Fruit fly (Drosophila melanogaster) whole organism, embryonic: ENCODE results near the gene Sld5.
A peak's percentile ranks its signal among the peaks of the same experiment; 100 is the strongest.

Source experiments
- Abd-B ChIP-seq: fragments of 200-800 bp; sonication (Bioruptor generic); optimal IDR thresholded peaks from 2 replicates; lab custom pipeline; 2018; ENCODE audit warnings: missing biosample characterization, mild to moderate bottlenecking, missing genetic modification characterization, moderate library complexity
- BtbVII ChIP-seq: fragments of 200-800 bp; sonication (Bioruptor generic); optimal IDR thresholded peaks from 3 replicates; lab custom pipeline; 2017; ENCODE audit warnings: missing biosample characterization, mild to moderate bottlenecking, missing genetic modification characterization
- CG1832 ChIP-seq: fragments of 200-800 bp; sonication (Bioruptor generic); optimal IDR thresholded peaks from 2 replicates; lab custom pipeline; 2017; ENCODE audit warnings: missing biosample characterization, mild to moderate bottlenecking, missing genetic modification characterization, inconsistent platforms
- CG33557 ChIP-seq: fragments of 200-800 bp; sonication (Bioruptor generic); optimal IDR thresholded peaks from 2 replicates; lab custom pipeline; 2019; ENCODE audit warnings: missing biosample characterization, mild to moderate bottlenecking, missing genetic modification characterization, moderate library complexity
- CG4360 ChIP-seq: fragments of 200-800 bp; sonication (Bioruptor generic); IDR thresholded peaks from 2 replicates; pipeline ENCODE4 v1.3.6; 2022; ENCODE audit warnings: missing biosample characterization, missing genetic modification characterization
- CG7745 ChIP-seq: fragments of 200-800 bp; sonication (Bioruptor generic); optimal IDR thresholded peaks from 2 replicates; lab custom pipeline; 2018; ENCODE audit warnings: missing biosample characterization, mild to moderate bottlenecking, missing genetic modification characterization, moderate library complexity
- CG8281 ChIP-seq: fragments of 200-800 bp; sonication (Bioruptor generic); optimal IDR thresholded peaks from 2 replicates; lab custom pipeline; 2018; ENCODE audit warnings: missing biosample characterization, mild to moderate bottlenecking, missing genetic modification characterization, moderate library complexity
- CG8388 ChIP-seq: fragments of 200-800 bp; sonication (Bioruptor generic); optimal IDR thresholded peaks from 2 replicates; lab custom pipeline; 2019; ENCODE audit warnings: missing biosample characterization, mild to moderate bottlenecking, missing genetic modification characterization, moderate library complexity
- D ChIP-seq, 2 experiments: fragments of 200-800 bp in 1 of 2; fragments of >200 bp in 1 of 2; sonication (Bioruptor generic) in 1 of 2; optimal IDR thresholded peaks; 2 replicates in 1 of 2; 3 replicates in 1 of 2; lab custom pipeline; 2017; ENCODE audit warnings: mild to moderate bottlenecking in 1 of 2, missing biosample characterization in 1 of 2, missing genetic modification characterization in 1 of 2, missing genetic modification reagents in 1 of 2
- D19A ChIP-seq: fragments of 200-800 bp; optimal IDR thresholded peaks from 3 replicates; lab custom pipeline; 2019; ENCODE audit warnings: missing biosample characterization, mild to moderate bottlenecking, missing genetic modification characterization, moderate library complexity
- Deaf1 ChIP-seq: fragments of 200-800 bp; optimal IDR thresholded peaks from 3 replicates; lab custom pipeline; 2019; ENCODE audit warnings: missing biosample characterization, mild to moderate bottlenecking, missing genetic modification characterization, moderate library complexity
- Ets65A ChIP-seq: fragments of 200-800 bp; sonication (Bioruptor generic); peaks from one replicate; lab custom pipeline; 2016; ENCODE audit warnings: missing biosample characterization, missing genetic modification characterization
- HLHmδ ChIP-seq: fragments of 200-800 bp; sonication (Bioruptor generic); optimal IDR thresholded peaks from 2 replicates; lab custom pipeline; 2018; ENCODE audit warnings: missing biosample characterization, mild to moderate bottlenecking, missing genetic modification characterization, moderate library complexity
- Kr ChIP-seq: fragments of 200-800 bp; sonication (Bioruptor generic); optimal IDR thresholded peaks from 2 replicates; lab custom pipeline; 2017; ENCODE audit warnings: missing biosample characterization, mild to moderate bottlenecking, missing genetic modification characterization
- Mes4 ChIP-seq: fragments of 200-800 bp; sonication (Bioruptor generic); optimal IDR thresholded peaks from 2 replicates; lab custom pipeline; 2016; ENCODE audit warnings: missing biosample characterization, missing genetic modification characterization
- Mrtf ChIP-seq: fragments of 200-800 bp; sonication (Bioruptor generic); IDR thresholded peaks from 3 replicates; pipeline ENCODE4 v1.3.6; 2022; ENCODE audit warnings: missing biosample characterization, missing genetic modification characterization
- Opbp ChIP-seq: fragments of 200-800 bp; sonication (Bioruptor generic); IDR thresholded peaks from 3 replicates; pipeline ENCODE4 v1.3.6; 2022; ENCODE audit warnings: missing biosample characterization, missing genetic modification characterization; ENCODE audit not compliant: partially characterized antibody
- Spps ChIP-seq: fragments of 200-800 bp; sonication (Bioruptor generic); optimal IDR thresholded peaks from 2 replicates; lab custom pipeline; 2018; ENCODE audit warnings: missing biosample characterization, mild to moderate bottlenecking, missing genetic modification characterization
- Stat92E ChIP-seq, 3 experiments: fragments of >200 bp in 2 of 3; fragments of 200-800 bp in 1 of 3; sonication (Bioruptor generic) in 1 of 3; optimal IDR thresholded peaks; 2 replicates each; lab custom pipeline; 2017 to 2019; ENCODE audit warnings: missing biosample characterization in 3 of 3, missing genetic modification characterization in 3 of 3, mild to moderate bottlenecking in 1 of 3, moderate library complexity in 1 of 3
- abd-A ChIP-seq: fragments of 200-800 bp; sonication (Bioruptor generic); optimal IDR thresholded peaks from 3 replicates; lab custom pipeline; 2019; ENCODE audit warnings: missing biosample characterization, mild to moderate bottlenecking, missing genetic modification characterization, moderate library complexity
- ac ChIP-seq: fragments of 200-800 bp; sonication (Bioruptor generic); optimal IDR thresholded peaks from 3 replicates; lab custom pipeline; 2017; ENCODE audit warnings: missing biosample characterization, mild to moderate bottlenecking, missing genetic modification characterization
- da ChIP-seq: fragments of 200-800 bp; sonication (Bioruptor generic); optimal IDR thresholded peaks from 2 replicates; lab custom pipeline; 2016; ENCODE audit warnings: missing biosample characterization, missing genetic modification characterization
- dysf ChIP-seq: fragments of 200-800 bp; sonication (Bioruptor generic); IDR thresholded peaks from 3 replicates; pipeline ENCODE4 v1.3.6; 2022; ENCODE audit warnings: missing biosample characterization, missing genetic modification characterization
- ewg ChIP-seq: fragments of 200-800 bp; sonication (Bioruptor generic); optimal IDR thresholded peaks from 3 replicates; lab custom pipeline; 2017; ENCODE audit warnings: mild to moderate bottlenecking, missing biosample characterization, missing genetic modification reagents, missing genetic modification characterization
- grau ChIP-seq: fragments of 200-800 bp; optimal IDR thresholded peaks from 3 replicates; lab custom pipeline; 2019; ENCODE audit warnings: missing biosample characterization, mild to moderate bottlenecking, missing genetic modification characterization, moderate library complexity
- gsb-n ChIP-seq: fragments of 200-800 bp; sonication (Bioruptor generic); optimal IDR thresholded peaks from 3 replicates; lab custom pipeline; 2018; ENCODE audit warnings: missing biosample characterization, mild to moderate bottlenecking, missing genetic modification characterization
- insv ChIP-seq, 2 experiments: fragments of 200-800 bp; sonication (Bioruptor generic); optimal IDR thresholded peaks; 3 replicates each; lab custom pipeline; 2016 to 2018; ENCODE audit warnings: missing biosample characterization in 2 of 2, missing genetic modification characterization in 2 of 2
- kni ChIP-seq: fragments of 200-800 bp; sonication (Bioruptor generic); optimal IDR thresholded peaks from 3 replicates; lab custom pipeline; 2017; ENCODE audit warnings: mild to moderate bottlenecking, missing biosample characterization, missing genetic modification reagents, missing genetic modification characterization
- lov ChIP-seq, 2 experiments: fragments of 200-800 bp in 1 of 2; fragments of >200 bp in 1 of 2; sonication (Bioruptor generic) in 1 of 2; IDR thresholded peaks in 1 of 2; optimal IDR thresholded peaks in 1 of 2; 2 replicates in 1 of 2; 3 replicates in 1 of 2; pipeline versions ENCODE4 v1.3.6 to Lab custom; 2017 to 2022; ENCODE audit warnings: missing biosample characterization in 1 of 2, missing genetic modification characterization in 1 of 2
- nerfin-1 ChIP-seq: fragments of 200-800 bp; sonication (Bioruptor generic); optimal IDR thresholded peaks from 3 replicates; lab custom pipeline; 2019; ENCODE audit warnings: missing biosample characterization, mild to moderate bottlenecking, missing genetic modification characterization, moderate library complexity
- pros ChIP-seq: fragments of 200-800 bp; sonication (Bioruptor generic); optimal IDR thresholded peaks from 3 replicates; lab custom pipeline; 2019; ENCODE audit warnings: missing biosample characterization, mild to moderate bottlenecking, missing genetic modification characterization, moderate library complexity
- sc ChIP-seq, 3 experiments: fragments of >200 bp in 2 of 3; fragments of 200-800 bp in 1 of 3; sonication (Bioruptor generic) in 1 of 3; optimal IDR thresholded peaks; 2 replicates in 2 of 3; 3 replicates in 1 of 3; lab custom pipeline; 2017; ENCODE audit warnings: mild to moderate bottlenecking in 1 of 3, missing biosample characterization in 1 of 3, missing genetic modification characterization in 1 of 3, missing genetic modification reagents in 1 of 3
- sqz ChIP-seq: fragments of 200-800 bp; sonication (Bioruptor generic); optimal IDR thresholded peaks from 3 replicates; lab custom pipeline; 2018; ENCODE audit warnings: missing biosample characterization, mild to moderate bottlenecking, missing genetic modification characterization
- tll ChIP-seq, 2 experiments: fragments of 200-800 bp in 1 of 2; fragments of >200 bp in 1 of 2; sonication (Bioruptor generic) in 1 of 2; optimal IDR thresholded peaks; 2 replicates each; lab custom pipeline; 2017 to 2019; ENCODE audit warnings: missing biosample characterization in 2 of 2, missing genetic modification characterization in 2 of 2, mild to moderate bottlenecking in 1 of 2, moderate library complexity in 1 of 2
- twi ChIP-seq: fragments of 200-800 bp; optimal IDR thresholded peaks from 2 replicates; lab custom pipeline; 2019; ENCODE audit warnings: missing biosample characterization, mild to moderate bottlenecking, missing genetic modification characterization, moderate library complexity
- vnd ChIP-seq: fragments of 200-800 bp; sonication (Bioruptor generic); IDR thresholded peaks from 3 replicates; pipeline ENCODE4 v1.3.6; 2022; ENCODE audit warnings: missing biosample characterization, missing genetic modification characterization; ENCODE audit not compliant: partially characterized antibody

The Sld5 gene

DNA sequence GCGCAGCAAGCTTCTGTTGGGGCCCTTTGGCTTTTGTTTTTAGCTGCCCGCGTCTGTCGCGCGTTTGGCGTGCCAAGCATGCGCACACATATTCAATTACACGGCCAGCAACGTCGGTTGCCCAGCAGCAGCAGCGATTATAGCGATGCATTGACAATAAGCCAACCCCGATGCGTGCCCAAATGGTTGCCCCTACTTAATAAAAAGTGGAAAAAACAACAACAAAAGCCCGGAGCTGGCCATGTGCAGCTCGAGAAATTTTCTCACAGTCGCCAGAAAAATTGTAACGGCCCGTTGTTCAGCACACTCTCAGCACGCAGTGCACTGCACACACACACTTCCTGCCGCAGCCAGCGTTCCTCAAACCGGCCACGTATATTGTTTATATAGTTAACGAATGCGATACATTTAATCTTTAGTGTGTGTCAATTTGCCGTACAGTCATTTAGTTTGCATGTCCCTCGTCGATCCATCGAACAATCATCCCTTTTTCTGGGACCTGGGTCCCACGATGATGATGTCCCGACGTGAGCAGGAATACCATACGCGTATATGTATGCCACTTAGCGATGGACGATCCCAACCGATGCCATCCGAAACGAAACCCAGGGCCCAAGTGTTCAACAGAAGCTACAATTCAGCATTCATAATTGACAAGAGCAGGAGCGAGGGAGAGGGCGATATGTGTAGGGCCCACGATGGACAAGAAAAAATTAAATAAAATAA lies 21.5 kb downstream of the Sld5 start (continued):
- peak; percentile 91 for TF ChIP-seq CG4360 (GFP tag; lab: Robert Waterston, UW)
- no peak for TF ChIP-seq vnd (GFP tag; lab: Robert Waterston, UW)
- peak; percentile 85 for TF ChIP-seq twi (tag; lab: Kevin White, UChicago)
- peak; percentile 74 for TF ChIP-seq Kr
- peak; percentile 92 for TF ChIP-seq pros (GFP tag; lab: Kevin White, UChicago)
- TF ChIP-seq CG8281 (tag; lab: Kevin White, UChicago): peak; percentile 7
- TF ChIP-seq Abd-B (GFP tag; lab: Kevin White, UChicago): no peak
- peak; percentile 66 for TF ChIP-seq D (optimal IDR thresholded peaks at IDR 0.05; lab: Kevin White, UChicago)
- no peak for TF ChIP-seq D (GFP tag; optimal IDR thresholded peaks at IDR 0.05; lab: Kevin White, UChicago)
- peak; percentile 67 for TF ChIP-seq sqz (GFP tag; lab: Kevin White, UChicago)
- TF ChIP-seq Mrtf: no peak
- TF ChIP-seq kni (GFP tag; lab: Kevin White, UChicago): peak; percentile 95
- TF ChIP-seq tll (GFP tag; optimal IDR thresholded peaks at IDR 0.05; lab: Kevin White, UChicago): peak in 1 of 2 experiments; percentile 38
- TF ChIP-seq Ets65A (GFP tag; lab: Kevin White, UChicago): peak; percentile 57
- TF ChIP-seq Stat92E (GFP tag; optimal IDR thresholded peaks at IDR 0.05; lab: Kevin White, UChicago): peak in 1 of 3 experiments; percentile 40
- TF ChIP-seq CG1832 (GFP tag; lab: Kevin White, UChicago): peak; percentile 36
- TF ChIP-seq ewg (GFP tag; lab: Kevin White, UChicago): peak; percentile 31
- no peak for TF ChIP-seq Mes4
- peak; percentile 20 for TF ChIP-seq da (GFP tag; lab: Kevin White, UChicago)
- no peak for TF ChIP-seq lov (optimal IDR thresholded peaks at IDR 0.05; lab: Kevin White, UChicago)
- peak; percentile 37; the same call in 1 of the 3 replicates for TF ChIP-seq lov (GFP tag; IDR thresholded peaks at IDR 0.05; lab: Robert Waterston, UW)
- no peak for TF ChIP-seq CG8388 (GFP tag; lab: Kevin White, UChicago)
- peak; percentile 44 for TF ChIP-seq CG33557 (GFP tag; lab: Kevin White, UChicago)
- peak; percentile 4 for TF ChIP-seq D19A (tag; lab: Kevin White, UChicago)
- peak; percentile 38 for TF ChIP-seq Deaf1
- TF ChIP-seq HLHmδ (GFP tag; lab: Kevin White, UChicago): peak; percentile 62
- TF ChIP-seq gsb-n: peak; percentile 56
- TF ChIP-seq Spps (tag; lab: Kevin White, UChicago): no peak
- TF ChIP-seq nerfin-1 (tag; lab: Kevin White, UChicago): peak; percentile 27
- no peak for TF ChIP-seq BtbVII
- TF ChIP-seq insv (GFP tag; optimal IDR thresholded peaks at IDR 0.05; lab: Kevin White, UChicago): peak in 1 of 2 experiments; percentile 41
- TF ChIP-seq abd-A: peak; percentile 17
- TF ChIP-seq CG7745 (tag; lab: Kevin White, UChicago): peak; percentile 25
- peak; percentile 38; the same call in 1 of the 3 replicates for TF ChIP-seq dysf
- no peak for TF ChIP-seq sc (optimal IDR thresholded peaks at IDR 0.05; lab: Kevin White, UChicago)
- TF ChIP-seq sc (GFP tag; optimal IDR thresholded peaks at IDR 0.05; lab: Kevin White, UChicago): peak; percentile 15
- TF ChIP-seq grau (tag; lab: Kevin White, UChicago): no peak
- TF ChIP-seq Opbp (GFP tag; lab: Robert Waterston, UW): no peak
- peak; percentile 82 for TF ChIP-seq ac (GFP tag; lab: Kevin White, UChicago)
